Worm (Caenorhabditis elegans): ENCODE measurements around the gene srt-29.

DNA sequence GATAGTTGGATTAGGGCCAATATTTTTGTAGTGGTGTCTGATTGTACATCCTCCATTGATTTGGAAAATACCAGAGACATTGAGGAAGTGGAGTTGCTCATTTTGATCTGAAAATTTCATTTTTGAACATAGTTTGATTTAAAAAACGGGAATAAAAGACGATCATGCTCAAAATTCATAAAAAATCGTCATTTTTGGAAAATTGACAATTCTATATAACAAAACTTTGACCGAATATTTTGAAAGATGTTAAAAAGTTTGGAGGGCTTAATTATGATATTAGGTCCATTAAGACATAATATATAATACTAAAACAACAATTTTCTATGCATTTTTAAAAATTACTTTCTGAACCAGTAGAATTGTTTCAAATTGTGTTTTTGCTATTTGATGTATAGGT is 40.5 kb upstream of the srt-29 start, which contains the start of gene srg-58:
- no peak for TF ChIP-seq mdl-1 (tag; optimal IDR thresholded peaks at IDR 0.05)
- no peak for TF ChIP-seq ama-1 (optimal IDR thresholded peaks at IDR 0.05)
- no peak for TF ChIP-seq ZK546.5 (tag; optimal IDR thresholded peaks at IDR 0.05)
- no peak for TF ChIP-seq unc-62 (GFP tag; optimal IDR thresholded peaks at IDR 0.05)
- no peak for TF ChIP-seq nhr-43 (tag; optimal IDR thresholded peaks at IDR 0.05; ENCODE audit: poor library complexity, severe bottlenecking)
- no peak for TF ChIP-seq nhr-237 (tag; optimal IDR thresholded peaks at IDR 0.05)

Data from whole organism, L3 larva.